Fruit fly (Drosophila melanogaster): ENCODE measurements around the gene RluA-2.

RluA-2 gene

dm6 chr2L:10430802-10431476, 45.9 kb upstream of the RluA-2 start, which contains the start of the genes Bug22 and TfIIB (continued):
- TF ChIP-seq tup (GFP tag; optimal IDR thresholded peaks at IDR 0.05), result peak; percentile 61
- TF ChIP-seq Dip3 (GFP tag; optimal IDR thresholded peaks at IDR 0.05), result peak; percentile 70
- TF ChIP-seq CG2120 (GFP tag; optimal IDR thresholded peaks at IDR 0.05), result peak; percentile 86
- peak; percentile 84 for TF ChIP-seq vvl (GFP tag; IDR thresholded peaks at IDR 0.05)
- TF ChIP-seq chinmo (GFP tag; IDR thresholded peaks at IDR 0.05; ENCODE audit: partially characterized antibody), result no peak
- no peak for TF ChIP-seq kni (GFP tag; optimal IDR thresholded peaks at IDR 0.05)
- TF ChIP-seq slbo (GFP tag; IDR thresholded peaks at IDR 0.05), result peak; percentile 86
- peak; percentile 58 for TF ChIP-seq Mes4 (GFP tag; optimal IDR thresholded peaks at IDR 0.05)
- TF ChIP-seq CG3726 (GFP tag; IDR thresholded peaks at IDR 0.05), result no peak
- TF ChIP-seq HLH4C (GFP tag; IDR thresholded peaks at IDR 0.05; ENCODE audit: partially characterized antibody), result 0 out of 3 replicates have a peak, but pooled peaks have one; percentile 33
- peak; percentile 54 for TF ChIP-seq HmgZ (tag; optimal IDR thresholded peaks at IDR 0.05)
- peak; percentile 50 for TF ChIP-seq Abd-B (GFP tag; optimal IDR thresholded peaks at IDR 0.05)
- no peak for TF ChIP-seq Vsx1 (GFP tag; optimal IDR thresholded peaks at IDR 0.05)
- TF ChIP-seq ato (GFP tag; IDR thresholded peaks at IDR 0.05; ENCODE audit: partially characterized antibody), result no peak
- TF ChIP-seq CG8388 (GFP tag; optimal IDR thresholded peaks at IDR 0.05), result peak; percentile 45
- TF ChIP-seq Atf3 (GFP tag; optimal IDR thresholded peaks at IDR 0.05), result peak; percentile 47
- TF ChIP-seq CG2875 (GFP tag; optimal IDR thresholded peaks at IDR 0.05), result no peak
- TF ChIP-seq CG34224 (GFP tag; IDR thresholded peaks at IDR 0.05; ENCODE audit: partially characterized antibody), result 0 out of 3 replicates have a peak, but pooled peaks have one; percentile 8
- TF ChIP-seq Doc2 (GFP tag; IDR thresholded peaks at IDR 0.05), result no peak
- TF ChIP-seq otp (GFP tag; IDR thresholded peaks at IDR 0.05), result peak; percentile 78; the same call in 2 of the 3 replicates
- no peak for TF ChIP-seq cg (GFP tag; optimal IDR thresholded peaks at IDR 0.05)
- peak; percentile 60 for TF ChIP-seq CG12104 (GFP tag; optimal IDR thresholded peaks at IDR 0.05)
- TF ChIP-seq sd (tag; optimal IDR thresholded peaks at IDR 0.05), result no peak
- TF ChIP-seq Asciz (GFP tag; optimal IDR thresholded peaks at IDR 0.05), result peak; percentile 37
- TF ChIP-seq Lhr (GFP tag; optimal IDR thresholded peaks at IDR 0.05), result peak; percentile 26
- TF ChIP-seq Bdp1 (GFP tag; optimal IDR thresholded peaks at IDR 0.05), result peak; percentile 27
- TF ChIP-seq CG3838 (GFP tag; optimal IDR thresholded peaks at IDR 0.05), result no peak
- peak; percentile 85 for TF ChIP-seq gem (tag; optimal IDR thresholded peaks at IDR 0.05)
- peak; percentile 48 for TF ChIP-seq scrt (GFP tag; optimal IDR thresholded peaks at IDR 0.05)
- peak; percentile 70 for TF ChIP-seq CG14441 (GFP tag; IDR thresholded peaks at IDR 0.05)
- TF ChIP-seq en (GFP tag; optimal IDR thresholded peaks at IDR 0.05), result no peak
- no peak for TF ChIP-seq CG15073 (GFP tag; optimal IDR thresholded peaks at IDR 0.05)
- no peak for TF ChIP-seq hth (optimal IDR thresholded peaks at IDR 0.05)
- peak; percentile 23; the same call in 1 of the 2 replicates for TF ChIP-seq Oaz (GFP tag; IDR thresholded peaks at IDR 0.05)
- TF ChIP-seq Xrp1 (GFP tag; IDR thresholded peaks at IDR 0.05), result peak; percentile 71; the same call in 1 of the 2 replicates
- TF ChIP-seq CG8281 (tag; optimal IDR thresholded peaks at IDR 0.05), result no peak
- TF ChIP-seq CG7372 (GFP tag; IDR thresholded peaks at IDR 0.05), result peak; percentile 17; the same call in 1 of the 2 replicates
- TF ChIP-seq fd64A (GFP tag; optimal IDR thresholded peaks at IDR 0.05), result no peak
- TF ChIP-seq ap (GFP tag; IDR thresholded peaks at IDR 0.05), result no peak
- TF ChIP-seq z (GFP tag; IDR thresholded peaks at IDR 0.05), result no peak
- peak; percentile 39 for TF ChIP-seq psq (GFP tag; optimal IDR thresholded peaks at IDR 0.05)
- 0 out of 2 replicates have a peak, but pooled peaks have one; percentile 12 for TF ChIP-seq CG16779 (GFP tag; IDR thresholded peaks at IDR 0.05)
- TF ChIP-seq Elba2 (GFP tag; optimal IDR thresholded peaks at IDR 0.05), result peak; percentile 87
- no peak for TF ChIP-seq eve (GFP tag; optimal IDR thresholded peaks at IDR 0.05)
- TF ChIP-seq trh (GFP tag; optimal IDR thresholded peaks at IDR 0.05), result peak; percentile 24
- peak; percentile 65; the same call in 1 of the 2 replicates for TF ChIP-seq chm (GFP tag; IDR thresholded peaks at IDR 0.05)
- peak; percentile 28 for TF ChIP-seq Spps (tag; optimal IDR thresholded peaks at IDR 0.05)
- no peak for TF ChIP-seq usp (GFP tag; optimal IDR thresholded peaks at IDR 0.05)
- TF ChIP-seq stwl (tag; optimal IDR thresholded peaks at IDR 0.05), result peak; percentile 64
- TF ChIP-seq B-H2 (GFP tag; optimal IDR thresholded peaks at IDR 0.05), result peak; percentile 76
